Fruit fly (Drosophila melanogaster): ENCODE results near the gene CG2993.

Gene CG2993

DNA sequence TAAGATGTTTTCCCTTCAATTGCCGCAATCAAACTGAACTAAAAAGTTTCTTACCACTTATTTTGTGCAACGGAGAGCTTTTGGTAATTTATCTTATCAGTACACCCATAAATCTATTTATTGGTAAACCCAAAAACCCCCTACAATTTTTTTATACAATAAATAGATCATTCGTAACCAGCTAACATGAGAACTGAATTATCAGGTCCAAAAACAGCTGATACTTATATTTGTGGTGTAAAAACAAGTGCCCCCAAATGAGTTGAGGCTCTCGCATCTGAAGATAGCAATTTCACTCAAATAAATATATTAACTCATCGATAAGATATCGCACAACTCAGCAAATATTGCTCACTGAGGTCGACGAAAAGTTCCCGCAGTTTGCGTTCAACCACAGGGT is 21.9 kb downstream of the CG2993 start, which contains the start of gene CG18748:
CG18748 (minus strand) TSS at position 25 of the 400 bp plus-strand sequence.
- TF ChIP-seq tj (GFP tag; optimal IDR thresholded peaks at IDR 0.05) (no peak), CG33017 (tag; optimal IDR thresholded peaks at IDR 0.05) (no peak), pad (GFP tag; optimal IDR thresholded peaks at IDR 0.05) (no peak), cnc (optimal IDR thresholded peaks at IDR 0.05) (no peak), CG5204 (GFP tag; optimal IDR thresholded peaks at IDR 0.05) (peak; percentile 8), kay (GFP tag; ENCODE audit: borderline replicate concordance) (peak; percentile 27), bab1 (GFP tag; optimal IDR thresholded peaks at IDR 0.05) (no peak), CG7101 (tag; optimal IDR thresholded peaks at IDR 0.05) (no peak), CG1620 (GFP tag; optimal IDR thresholded peaks at IDR 0.05) (no peak), CG12768 (GFP tag; optimal IDR thresholded peaks at IDR 0.05) (no peak), ovo (GFP tag; optimal IDR thresholded peaks at IDR 0.05) (no peak), Hr96 (GFP tag; optimal IDR thresholded peaks at IDR 0.05) (no peak), cic (GFP tag; optimal IDR thresholded peaks at IDR 0.05) (peak; percentile 65), Mnt (GFP tag; optimal IDR thresholded peaks at IDR 0.05) (peak; percentile 5), CG14711 (tag; optimal IDR thresholded peaks at IDR 0.05) (no peak), Crg-1 (GFP tag; optimal IDR thresholded peaks at IDR 0.05) (no peak), toe (GFP tag; optimal IDR thresholded peaks at IDR 0.05) (no peak), CG7045 (GFP tag; optimal IDR thresholded peaks at IDR 0.05) (no peak), CG11617 (GFP tag; optimal IDR thresholded peaks at IDR 0.05) (peak; percentile 0)

DNA sequence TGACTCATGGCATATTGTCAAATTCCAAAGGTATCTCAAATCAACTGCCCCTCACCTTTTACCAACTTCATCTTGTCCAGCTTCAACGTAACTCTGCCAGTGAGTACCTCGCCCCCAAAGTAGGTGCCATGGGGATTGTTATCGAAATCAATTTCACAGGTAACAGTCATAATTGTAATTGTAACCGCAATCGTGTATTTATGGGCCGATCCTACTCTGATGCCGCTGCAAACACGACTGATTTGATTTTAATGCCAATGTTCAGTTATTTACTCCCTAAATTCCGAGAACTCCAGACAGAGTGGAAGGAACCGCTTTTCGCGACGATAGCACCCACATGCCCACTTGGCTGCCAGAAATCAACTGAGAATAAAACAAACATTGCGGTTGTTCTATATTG is 24.0 kb downstream of the CG2993 start, which contains the start of gene CG18745:
CG18745 (minus strand) TSS at position 336 of the 400 bp plus-strand sequence.
- TF ChIP-seq CG7045 (GFP tag; optimal IDR thresholded peaks at IDR 0.05): no peak
- peak; percentile 51 for TF ChIP-seq kay (GFP tag; ENCODE audit: borderline replicate concordance)
- TF ChIP-seq cic (GFP tag; optimal IDR thresholded peaks at IDR 0.05): peak; percentile 46
- TF ChIP-seq CG11617 (GFP tag; optimal IDR thresholded peaks at IDR 0.05): no peak
- TF ChIP-seq Mnt (GFP tag; optimal IDR thresholded peaks at IDR 0.05): peak; percentile 59

DNA sequence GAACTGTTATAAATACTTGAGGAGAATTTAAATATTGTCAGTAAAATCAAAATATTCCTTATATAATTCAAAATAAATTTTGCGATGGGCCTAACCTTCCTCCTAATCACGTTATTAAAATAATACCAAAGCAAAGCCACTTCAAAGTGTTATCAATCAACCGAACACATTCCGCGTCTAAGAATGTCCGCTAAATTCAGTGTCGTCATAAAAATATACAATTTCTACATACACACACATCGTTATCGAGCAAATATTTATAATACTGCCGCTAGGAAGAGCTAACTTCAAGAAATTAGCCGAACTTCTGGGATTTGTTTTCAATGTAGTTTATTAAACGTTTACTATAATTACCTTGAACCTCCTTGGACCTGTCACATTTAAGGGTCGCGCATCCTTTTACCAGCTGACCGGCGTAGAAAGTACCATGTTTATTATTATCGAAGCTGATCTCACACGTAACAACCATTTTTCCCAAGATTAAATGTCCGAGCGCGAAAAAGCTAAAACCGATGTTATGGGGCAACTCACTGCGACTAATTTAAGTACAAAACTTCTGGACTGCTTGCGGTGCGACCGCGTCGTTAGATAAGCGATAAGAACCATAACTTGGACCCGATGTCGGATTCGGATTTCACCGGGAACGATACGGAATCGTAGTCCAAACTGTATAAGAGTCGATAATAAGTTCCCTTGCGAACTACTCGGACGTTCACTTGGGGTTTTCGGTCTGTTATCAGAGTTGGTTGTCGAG is 26.7 kb downstream of the CG2993 start, which contains the start of gene CG18747:
CG18747 (minus strand) TSS at position 514 of the 754 bp plus-strand sequence.
- TF ChIP-seq Mnt (GFP tag; optimal IDR thresholded peaks at IDR 0.05) (peak; percentile 46), kay (GFP tag; ENCODE audit: borderline replicate concordance) (peak; percentile 87), CG7045 (GFP tag; optimal IDR thresholded peaks at IDR 0.05) (no peak), ovo (GFP tag; optimal IDR thresholded peaks at IDR 0.05) (no peak), CG33017 (tag; optimal IDR thresholded peaks at IDR 0.05) (no peak), bab1 (GFP tag; optimal IDR thresholded peaks at IDR 0.05) (no peak), CG11617 (GFP tag; optimal IDR thresholded peaks at IDR 0.05) (no peak), CG7101 (tag; optimal IDR thresholded peaks at IDR 0.05) (no peak), CG12768 (GFP tag; optimal IDR thresholded peaks at IDR 0.05) (peak; percentile 14), cnc (optimal IDR thresholded peaks at IDR 0.05) (no peak), Clk (GFP tag; optimal IDR thresholded peaks at IDR 0.05) (no peak), pad (GFP tag; optimal IDR thresholded peaks at IDR 0.05) (no peak), tj (GFP tag; optimal IDR thresholded peaks at IDR 0.05) (no peak), CG5204 (GFP tag; optimal IDR thresholded peaks at IDR 0.05) (no peak)

DNA sequence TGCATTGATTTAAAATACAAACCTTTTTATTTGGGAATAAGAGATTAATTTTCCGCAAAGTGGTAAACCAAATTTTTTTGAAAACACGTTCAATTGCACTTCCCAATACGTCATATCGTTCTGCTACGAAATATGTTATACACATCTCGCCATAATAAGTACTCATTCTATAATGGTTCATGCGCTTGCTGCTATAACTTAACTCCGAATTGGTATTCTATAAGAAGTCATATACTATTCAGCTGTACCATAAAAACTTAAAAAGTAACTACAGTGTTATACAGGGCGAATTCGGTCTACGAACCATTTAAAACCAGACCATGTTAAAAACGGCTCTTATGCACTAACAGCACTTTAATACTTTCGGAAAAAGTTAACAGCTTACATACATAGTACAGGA is 30.2 kb downstream of the CG2993 start:
- TF ChIP-seq ovo (GFP tag; optimal IDR thresholded peaks at IDR 0.05) (no peak), CG5204 (GFP tag; optimal IDR thresholded peaks at IDR 0.05) (no peak), CG12768 (GFP tag; optimal IDR thresholded peaks at IDR 0.05) (no peak), Crg-1 (GFP tag; optimal IDR thresholded peaks at IDR 0.05) (no peak), CG11617 (GFP tag; optimal IDR thresholded peaks at IDR 0.05) (no peak), pad (GFP tag; optimal IDR thresholded peaks at IDR 0.05) (no peak), cnc (optimal IDR thresholded peaks at IDR 0.05) (no peak), CG33017 (tag; optimal IDR thresholded peaks at IDR 0.05) (no peak), kay (GFP tag; ENCODE audit: borderline replicate concordance) (no peak), CG7045 (GFP tag; optimal IDR thresholded peaks at IDR 0.05) (no peak), Clk (GFP tag; optimal IDR thresholded peaks at IDR 0.05) (no peak), bab1 (GFP tag; optimal IDR thresholded peaks at IDR 0.05) (no peak)

DNA sequence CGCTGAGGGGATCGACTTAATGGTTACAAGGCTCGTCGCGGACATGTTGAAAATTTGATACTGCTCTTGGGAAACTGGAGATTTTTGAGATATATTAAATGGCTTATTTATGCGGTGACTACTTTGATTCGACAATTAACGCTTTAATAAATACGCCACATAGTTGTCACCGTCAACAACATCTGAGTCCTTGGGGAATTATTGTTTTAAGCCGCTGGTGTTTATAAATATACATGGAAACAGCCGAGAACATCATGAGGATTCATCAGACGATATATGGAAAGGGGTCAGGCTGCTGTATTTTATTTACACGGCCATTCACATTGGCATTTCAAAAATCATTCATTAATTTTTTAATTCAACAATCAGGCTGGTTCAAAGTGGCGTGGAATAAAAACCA is 38.2 kb downstream of the CG2993 start, which contains the start of gene CG11286:
CG11286 (minus strand) TSS at position 101 of the 400 bp plus-strand sequence.
- TF ChIP-seq bab1 (GFP tag; optimal IDR thresholded peaks at IDR 0.05) (no peak), CG7101 (tag; optimal IDR thresholded peaks at IDR 0.05) (no peak), cic (GFP tag; optimal IDR thresholded peaks at IDR 0.05) (no peak), CG1620 (GFP tag; optimal IDR thresholded peaks at IDR 0.05) (no peak), Mnt (GFP tag; optimal IDR thresholded peaks at IDR 0.05) (no peak), ovo (GFP tag; optimal IDR thresholded peaks at IDR 0.05) (no peak), cnc (optimal IDR thresholded peaks at IDR 0.05) (no peak), Clk (GFP tag; optimal IDR thresholded peaks at IDR 0.05) (no peak), kay (GFP tag; ENCODE audit: borderline replicate concordance) (no peak), CG7045 (GFP tag; optimal IDR thresholded peaks at IDR 0.05) (no peak), tj (GFP tag; optimal IDR thresholded peaks at IDR 0.05) (no peak), CG11617 (GFP tag; optimal IDR thresholded peaks at IDR 0.05) (no peak), pad (GFP tag; optimal IDR thresholded peaks at IDR 0.05) (no peak), CG5204 (GFP tag; optimal IDR thresholded peaks at IDR 0.05) (no peak), toe (GFP tag; optimal IDR thresholded peaks at IDR 0.05) (no peak)

DNA sequence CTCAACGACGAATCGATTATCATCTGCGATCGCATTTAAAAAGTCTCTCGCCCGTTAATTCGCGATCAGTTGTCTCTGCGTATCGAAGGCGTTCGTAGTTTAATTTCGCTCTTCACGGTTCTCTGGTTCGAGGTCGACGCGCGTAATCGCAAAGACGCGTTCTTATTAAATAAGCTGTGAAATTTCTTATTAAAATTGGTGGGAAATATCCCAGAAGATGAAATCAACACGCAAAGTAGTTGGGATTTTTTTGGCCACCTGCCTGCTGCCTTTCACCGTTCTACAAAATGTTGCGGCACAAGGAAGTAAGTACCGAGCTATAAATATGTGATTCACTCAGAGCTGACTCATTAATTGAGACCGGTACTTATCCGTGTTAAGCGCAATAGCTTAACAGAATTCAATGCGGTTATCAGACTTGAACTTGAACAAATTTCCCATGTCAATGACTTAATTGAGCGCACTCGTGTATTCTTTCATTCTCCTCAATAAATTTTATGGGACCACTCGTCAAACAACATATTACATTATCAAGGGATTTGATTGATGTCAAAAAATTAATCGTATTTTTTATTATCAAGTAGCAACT is 48.8 kb downstream of the CG2993 start:
- TF ChIP-seq cnc (optimal IDR thresholded peaks at IDR 0.05) (no peak), CG11617 (GFP tag; optimal IDR thresholded peaks at IDR 0.05) (no peak), tj (GFP tag; optimal IDR thresholded peaks at IDR 0.05) (no peak), bab1 (GFP tag; optimal IDR thresholded peaks at IDR 0.05) (no peak), toe (GFP tag; optimal IDR thresholded peaks at IDR 0.05) (no peak), ovo (GFP tag; optimal IDR thresholded peaks at IDR 0.05) (no peak), CG5204 (GFP tag; optimal IDR thresholded peaks at IDR 0.05) (no peak), CG12768 (GFP tag; optimal IDR thresholded peaks at IDR 0.05) (no peak), Clk (GFP tag; optimal IDR thresholded peaks at IDR 0.05) (no peak), CG7045 (GFP tag; optimal IDR thresholded peaks at IDR 0.05) (no peak), CG14711 (tag; optimal IDR thresholded peaks at IDR 0.05) (no peak), CG33017 (tag; optimal IDR thresholded peaks at IDR 0.05) (no peak), cic (GFP tag; optimal IDR thresholded peaks at IDR 0.05) (no peak), Crg-1 (GFP tag; optimal IDR thresholded peaks at IDR 0.05) (no peak), CG1620 (GFP tag; optimal IDR thresholded peaks at IDR 0.05) (no peak), CG7101 (tag; optimal IDR thresholded peaks at IDR 0.05) (no peak), pad (GFP tag; optimal IDR thresholded peaks at IDR 0.05) (no peak), Mnt (GFP tag; optimal IDR thresholded peaks at IDR 0.05) (no peak), kay (GFP tag; ENCODE audit: borderline replicate concordance) (no peak)
